Worm (Caenorhabditis elegans): ENCODE data around the gene fkh-9.

ce11 chrX:3783659-3784058 is 43.1 kb downstream of the fkh-9 start:
- TF ChIP-seq dao-5 (tag; optimal IDR thresholded peaks at IDR 0.05) (no peak), him-1 (tag; optimal IDR thresholded peaks at IDR 0.05) (no peak), W03F9.2 (tag; optimal IDR thresholded peaks at IDR 0.05) (no peak)

Data from whole organism, L4/young adult.